Fruit fly (Drosophila melanogaster) whole organism, wandering third instar larva: ENCODE results near the gene Rai1.

Source experiments
- Abd-B ChIP-seq: fragments of >200 bp; optimal IDR thresholded peaks from 2 replicates; lab custom pipeline; 2017; ENCODE audit warnings: missing biosample characterization, missing genetic modification characterization
- CrebA ChIP-seq: fragments of 200-800 bp; sonication (Bioruptor generic); optimal IDR thresholded peaks from 2 replicates; lab custom pipeline; 2016; ENCODE audit warnings: missing biosample characterization, mild to moderate bottlenecking, missing genetic modification characterization, borderline replicate concordance
- Hr78 ChIP-seq: fragments of >200 bp; optimal IDR thresholded peaks from 2 replicates; lab custom pipeline; 2017; ENCODE audit warnings: missing biosample characterization, missing genetic modification characterization
- Myc ChIP-seq: fragments of >200 bp; optimal IDR thresholded peaks from 2 replicates; lab custom pipeline; 2017
- OdsH ChIP-seq: fragments of 200-800 bp; sonication (Bioruptor generic); optimal IDR thresholded peaks from 2 replicates; lab custom pipeline; 2016; ENCODE audit warnings: missing biosample characterization, mild to moderate bottlenecking, missing genetic modification characterization
- ey ChIP-seq: fragments of 200-800 bp; sonication (Bioruptor generic); optimal IDR thresholded peaks from 2 replicates; lab custom pipeline; 2016; ENCODE audit warnings: missing biosample characterization, missing genetic modification characterization
- h ChIP-seq: fragments of 200-800 bp; sonication (Bioruptor generic); optimal IDR thresholded peaks from 3 replicates; lab custom pipeline; 2016; ENCODE audit warnings: missing biosample characterization, mild to moderate bottlenecking, missing genetic modification characterization
- jim ChIP-seq: fragments of 175-275, 200-325 bp; sonication (Bioruptor generic); optimal IDR thresholded peaks from 2 replicates; lab custom pipeline; 2016; ENCODE audit warnings: missing biosample characterization, mild to moderate bottlenecking, missing genetic modification characterization
- lola ChIP-seq: fragments of >200 bp; optimal IDR thresholded peaks from 2 replicates; lab custom pipeline; 2017; ENCODE audit warnings: missing biosample characterization, missing genetic modification characterization
- psq ChIP-seq: fragments of 200-800 bp; sonication (Bioruptor generic); optimal IDR thresholded peaks from 3 replicates; lab custom pipeline; 2017; ENCODE audit warnings: missing biosample characterization, mild to moderate bottlenecking, missing genetic modification characterization, moderate library complexity
- usp ChIP-seq: fragments of >200 bp; optimal IDR thresholded peaks from 2 replicates; lab custom pipeline; 2017; ENCODE audit warnings: missing biosample characterization, missing genetic modification characterization

DNA sequence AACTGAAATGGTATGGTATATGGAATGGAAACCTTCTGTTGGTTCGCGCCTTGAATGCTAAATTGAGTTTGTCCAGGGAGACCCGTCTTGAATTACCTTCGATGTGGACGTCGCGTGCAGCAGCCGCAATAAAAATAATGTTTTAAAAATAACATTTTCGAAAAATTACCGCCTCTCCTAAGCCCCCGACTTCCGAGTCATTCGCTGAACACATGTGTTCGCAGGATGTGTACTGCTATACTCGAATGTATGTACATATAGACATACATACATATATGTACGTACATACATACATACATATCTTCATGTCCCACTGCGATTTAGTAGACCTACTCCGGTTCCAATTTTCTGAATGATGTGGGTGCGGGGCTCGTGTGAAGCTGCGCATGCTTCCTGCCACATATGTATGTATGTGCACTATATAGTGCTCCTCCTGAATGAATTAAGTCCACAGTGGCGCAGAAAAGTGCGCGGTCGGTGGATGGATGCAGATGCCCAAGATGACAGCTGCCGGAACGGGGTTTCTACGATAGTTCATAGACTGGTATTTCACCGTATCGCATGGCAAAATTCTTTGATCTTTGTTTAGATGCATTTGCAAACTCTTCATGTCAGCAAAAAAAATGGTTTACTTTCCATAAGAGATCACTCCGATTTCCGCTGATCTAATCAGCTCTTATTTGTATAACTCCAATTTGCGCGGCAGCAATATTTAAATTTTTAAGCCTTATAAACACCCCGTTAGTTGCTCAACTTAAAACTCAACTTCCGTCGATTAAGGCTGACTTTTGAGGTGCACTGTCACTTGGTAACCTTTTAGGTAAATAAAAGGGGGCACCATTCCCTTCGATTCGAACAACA, 28.7 kb downstream of the Rai1 start:
- no peak for TF ChIP-seq jim
- TF ChIP-seq OdsH (GFP tag; lab: Kevin White, UChicago): no peak
- TF ChIP-seq ey (GFP tag; lab: Kevin White, UChicago): no peak
- TF ChIP-seq usp (GFP tag; lab: Kevin White, UChicago): no peak
- no peak for TF ChIP-seq lola (GFP tag; lab: Kevin White, UChicago)
- no peak for TF ChIP-seq CrebA (GFP tag; lab: Kevin White, UChicago)
- TF ChIP-seq h (GFP tag; lab: Kevin White, UChicago): no peak
- TF ChIP-seq Myc (lab: Kevin White, UChicago): no peak
- no peak for TF ChIP-seq psq (GFP tag; lab: Kevin White, UChicago)
- TF ChIP-seq Abd-B (GFP tag; lab: Kevin White, UChicago): no peak
- TF ChIP-seq Hr78 (GFP tag; lab: Kevin White, UChicago): no peak
